Fruit fly (Drosophila melanogaster) whole organism, embryonic: ENCODE results near the gene Bet3.

Experiments used
- Adf1 ChIP-seq: fragments of 200-800 bp; sonication (Bioruptor generic); IDR thresholded peaks from 2 replicates; pipeline ENCODE4 v1.3.6; 2022; ENCODE audit warnings: missing biosample characterization, missing genetic modification characterization
- Atf3 ChIP-seq: fragments of 200-800 bp; sonication (Bioruptor generic); optimal IDR thresholded peaks from 3 replicates; lab custom pipeline; 2016; ENCODE audit warnings: missing biosample characterization, missing genetic modification characterization
- Atf6 ChIP-seq: fragments of 200-800 bp; sonication (Bioruptor generic); IDR thresholded peaks from 2 replicates; pipeline ENCODE4 v1.3.6; 2022; ENCODE audit warnings: missing biosample characterization, missing genetic modification characterization
- Awh ChIP-seq: fragments of 200-800 bp; sonication (Bioruptor generic); IDR thresholded peaks from 2 replicates; pipeline ENCODE4, ENCODE4 v1.3.6; 2022; ENCODE audit warnings: missing biosample characterization, missing genetic modification characterization
- CG10565 ChIP-seq: fragments of 200-800 bp; sonication (Bioruptor generic); optimal IDR thresholded peaks from 3 replicates; lab custom pipeline; 2016; ENCODE audit warnings: missing biosample characterization, mild to moderate bottlenecking, missing genetic modification characterization
- CG11696 ChIP-seq: fragments of 200-800 bp; sonication (Bioruptor generic); IDR thresholded peaks from 2 replicates; pipeline ENCODE4 v1.3.6; 2022; ENCODE audit warnings: missing biosample characterization, missing genetic modification characterization
- CG14965 ChIP-seq: fragments of 200-800 bp; sonication (Bioruptor generic); optimal IDR thresholded peaks from 2 replicates; lab custom pipeline; 2016; ENCODE audit warnings: missing biosample characterization, missing genetic modification characterization, borderline replicate concordance
- CG16815 ChIP-seq: fragments of 200-800 bp; sonication (Bioruptor generic); optimal IDR thresholded peaks from 3 replicates; lab custom pipeline; 2017; ENCODE audit warnings: missing biosample characterization, mild to moderate bottlenecking, missing genetic modification characterization
- CG18599 ChIP-seq: fragments of 200-800 bp; sonication (Bioruptor generic); optimal IDR thresholded peaks from 3 replicates; lab custom pipeline; 2017; ENCODE audit warnings: missing biosample characterization, missing genetic modification characterization, mild to moderate bottlenecking, moderate library complexity, missing genetic modification reagents
- CG2116 ChIP-seq: fragments of 200-800 bp; sonication (Bioruptor generic); optimal IDR thresholded peaks from 3 replicates; lab custom pipeline; 2018; ENCODE audit warnings: missing biosample characterization, mild to moderate bottlenecking, missing genetic modification characterization
- CG3065 ChIP-seq: fragments of 200-800 bp; sonication (Bioruptor generic); optimal IDR thresholded peaks from 2 replicates; lab custom pipeline; 2016; ENCODE audit warnings: missing biosample characterization, missing genetic modification characterization
- CG31388 ChIP-seq: fragments of 200-800 bp; sonication (Bioruptor generic); optimal IDR thresholded peaks from 2 replicates; lab custom pipeline; 2016; ENCODE audit warnings: missing biosample characterization, missing genetic modification characterization
- CG32767 ChIP-seq: fragments of 200-800 bp; sonication (Bioruptor generic); IDR thresholded peaks from 2 replicates; pipeline ENCODE4 v1.3.6; 2022; ENCODE audit warnings: missing biosample characterization, missing genetic modification characterization
- CG34224 ChIP-seq: fragments of 200-800 bp; sonication (Bioruptor generic); IDR thresholded peaks from 3 replicates; pipeline ENCODE4 v1.3.6; 2022; ENCODE audit warnings: missing biosample characterization, missing genetic modification characterization; ENCODE audit not compliant: partially characterized antibody
- CG4617 ChIP-seq: fragments of 200-800 bp; sonication (Bioruptor generic); optimal IDR thresholded peaks from 3 replicates; lab custom pipeline; 2016; ENCODE audit warnings: missing biosample characterization, missing genetic modification characterization, borderline replicate concordance
- CG6689 ChIP-seq: fragments of 200-800 bp; sonication (Bioruptor generic); IDR thresholded peaks from 2 replicates; pipeline ENCODE4 v1.3.6; 2022; ENCODE audit warnings: missing biosample characterization, missing genetic modification characterization
- CG7357 ChIP-seq: fragments of 200-800 bp; sonication (Bioruptor generic); IDR thresholded peaks from 3 replicates; pipeline ENCODE4 v1.3.6; 2022; ENCODE audit warnings: missing biosample characterization, missing genetic modification characterization
- CG7372 ChIP-seq: fragments of 200-800 bp; sonication (Bioruptor generic); IDR thresholded peaks from 2 replicates; pipeline ENCODE4 v1.3.6; 2022; ENCODE audit warnings: missing biosample characterization, missing genetic modification characterization
- CG7556 ChIP-seq: fragments of 200-800 bp; sonication (Bioruptor generic); optimal IDR thresholded peaks from 2 replicates; lab custom pipeline; 2017; ENCODE audit warnings: missing biosample characterization, mild to moderate bottlenecking, missing genetic modification characterization
- CG7839 ChIP-seq: fragments of 200-800 bp; sonication (Bioruptor generic); optimal IDR thresholded peaks from 3 replicates; lab custom pipeline; 2018; ENCODE audit warnings: missing biosample characterization, mild to moderate bottlenecking, missing genetic modification characterization, moderate library complexity
- CHES-1-like ChIP-seq: fragments of 200-800 bp; sonication (Bioruptor generic); optimal IDR thresholded peaks from 2 replicates; lab custom pipeline; 2016; ENCODE audit warnings: missing biosample characterization, missing genetic modification characterization
- E2f1 ChIP-seq: fragments of 200-800 bp; sonication (Bioruptor generic); IDR thresholded peaks from 2 replicates; pipeline ENCODE4 v1.3.6; 2022; ENCODE audit warnings: missing biosample characterization, missing genetic modification characterization
- Ets65A ChIP-seq: fragments of 200-800 bp; sonication (Bioruptor generic); peaks from one replicate; lab custom pipeline; 2016; ENCODE audit warnings: missing biosample characterization, missing genetic modification characterization
- Ets97D ChIP-seq: fragments of 200-800 bp; sonication (Bioruptor generic); optimal IDR thresholded peaks from 3 replicates; lab custom pipeline; 2016; ENCODE audit warnings: missing biosample characterization, missing genetic modification characterization
- Hr78 ChIP-seq, 2 experiments: fragments of 200-800 bp in 1 of 2; fragments of >200 bp in 1 of 2; sonication (Bioruptor generic) in 1 of 2; optimal IDR thresholded peaks; 2 replicates each; lab custom pipeline; 2017 to 2019; ENCODE audit warnings: missing biosample characterization in 2 of 2, missing genetic modification characterization in 2 of 2, mild to moderate bottlenecking in 1 of 2, moderate library complexity in 1 of 2
- Opbp ChIP-seq: fragments of 200-800 bp; sonication (Bioruptor generic); IDR thresholded peaks from 3 replicates; pipeline ENCODE4 v1.3.6; 2022; ENCODE audit warnings: missing biosample characterization, missing genetic modification characterization; ENCODE audit not compliant: partially characterized antibody
- Optix ChIP-seq: fragments of 200-800 bp; sonication (Bioruptor generic); IDR thresholded peaks from 3 replicates; pipeline ENCODE4 v1.3.6; 2022; ENCODE audit warnings: missing biosample characterization, missing genetic modification characterization
- Poxn ChIP-seq: fragments of 200-800 bp; sonication (Bioruptor generic); IDR thresholded peaks from 2 replicates; pipeline ENCODE4 v1.3.6; 2022; ENCODE audit warnings: missing biosample characterization, missing genetic modification characterization
- Sox100B ChIP-seq: fragments of 200-800 bp; sonication (Bioruptor generic); optimal IDR thresholded peaks from 3 replicates; lab custom pipeline; 2018; ENCODE audit warnings: missing biosample characterization, mild to moderate bottlenecking, missing genetic modification characterization
- Trl ChIP-seq, 3 experiments: fragments of >200 bp in 2 of 3; fragments of 200-800 bp in 1 of 3; sonication (Bioruptor generic) in 1 of 3; optimal IDR thresholded peaks; 2 replicates in 1 of 3; 3 replicates in 2 of 3; lab custom pipeline; 2016 to 2017; ENCODE audit warnings: missing biosample characterization in 1 of 3, missing genetic modification characterization in 1 of 3
- ci ChIP-seq: fragments of 200-800 bp; sonication (Bioruptor generic); IDR thresholded peaks from 3 replicates; pipeline ENCODE4 v1.3.6; 2022; ENCODE audit warnings: missing biosample characterization, missing genetic modification characterization
- corto ChIP-seq: fragments of 200-800 bp; sonication (Bioruptor generic); optimal IDR thresholded peaks from 2 replicates; lab custom pipeline; 2016; ENCODE audit warnings: missing biosample characterization, mild to moderate bottlenecking, missing genetic modification characterization, moderate library complexity
- eve ChIP-seq, 2 experiments: fragments of >200 bp; optimal IDR thresholded peaks; 2 replicates each; lab custom pipeline; 2017; ENCODE audit warnings: missing biosample characterization in 2 of 2, missing genetic modification characterization in 2 of 2
- gce ChIP-seq: fragments of 200-800 bp; sonication (Bioruptor generic); IDR thresholded peaks from 3 replicates; pipeline ENCODE4 v1.3.6; 2022; ENCODE audit warnings: missing biosample characterization, missing genetic modification characterization
- insv ChIP-seq, 2 experiments: fragments of 200-800 bp; sonication (Bioruptor generic); optimal IDR thresholded peaks; 3 replicates each; lab custom pipeline; 2016 to 2018; ENCODE audit warnings: missing biosample characterization in 2 of 2, missing genetic modification characterization in 2 of 2
- jigr1 ChIP-seq: fragments of 200-800 bp; sonication (Bioruptor generic); IDR thresholded peaks from 3 replicates; pipeline ENCODE4 v1.3.6; 2022; ENCODE audit warnings: missing biosample characterization, missing genetic modification characterization
- jing ChIP-seq: fragments of 200-800 bp; sonication (Bioruptor generic); optimal IDR thresholded peaks from 2 replicates; lab custom pipeline; 2018; ENCODE audit warnings: missing biosample characterization, mild to moderate bottlenecking, missing genetic modification characterization
- kni ChIP-seq: fragments of 200-800 bp; sonication (Bioruptor generic); optimal IDR thresholded peaks from 3 replicates; lab custom pipeline; 2017; ENCODE audit warnings: mild to moderate bottlenecking, missing biosample characterization, missing genetic modification reagents, missing genetic modification characterization
- lola ChIP-seq, 3 experiments: fragments of >200 bp in 2 of 3; fragments of 200-800 bp in 1 of 3; sonication (Bioruptor generic) in 1 of 3; optimal IDR thresholded peaks; 2 replicates each; lab custom pipeline; 2017 to 2019; ENCODE audit warnings: missing biosample characterization in 3 of 3, missing genetic modification characterization in 3 of 3, mild to moderate bottlenecking in 1 of 3, moderate library complexity in 1 of 3
- maf-S ChIP-seq: fragments of 200-800 bp; sonication (Bioruptor generic); optimal IDR thresholded peaks from 2 replicates; lab custom pipeline; 2016; ENCODE audit warnings: missing biosample characterization, missing genetic modification characterization
- pan ChIP-seq, 4 experiments: fragments of >200 bp in 3 of 4; fragments of 200-800 bp in 1 of 4; sonication (Bioruptor generic) in 1 of 4; optimal IDR thresholded peaks in 3 of 4; IDR thresholded peaks in 1 of 4; 2 replicates each; pipeline versions ENCODE4 v1.3.6 to Lab custom; 2017 to 2022; ENCODE audit warnings: missing biosample characterization in 2 of 4, missing genetic modification characterization in 2 of 4, mixed read lengths in 1 of 4
- pb ChIP-seq: fragments of 200-800 bp; sonication (Bioruptor generic); optimal IDR thresholded peaks from 3 replicates; lab custom pipeline; 2016; ENCODE audit warnings: missing biosample characterization, missing genetic modification characterization
- pnt ChIP-seq: fragments of 200-800 bp; sonication (Bioruptor generic); optimal IDR thresholded peaks from 3 replicates; lab custom pipeline; 2016; ENCODE audit warnings: missing biosample characterization, missing genetic modification characterization
- scrt ChIP-seq: fragments of 200-800 bp; sonication (Bioruptor generic); optimal IDR thresholded peaks from 2 replicates; lab custom pipeline; 2018; ENCODE audit warnings: missing biosample characterization, mild to moderate bottlenecking, missing genetic modification characterization, moderate library complexity
- seq ChIP-seq: fragments of 200-800 bp; sonication (Bioruptor generic); IDR thresholded peaks from 2 replicates; pipeline ENCODE4 v1.3.6; 2022; ENCODE audit warnings: missing biosample characterization, missing genetic modification characterization
- sob ChIP-seq: fragments of 200-800 bp; sonication (Bioruptor generic); IDR thresholded peaks from 2 replicates; pipeline ENCODE4 v1.3.6; 2022; ENCODE audit warnings: missing biosample characterization, missing genetic modification characterization
- sr ChIP-seq: fragments of 200-800 bp; sonication (Bioruptor generic); IDR thresholded peaks from 3 replicates; pipeline ENCODE4 v1.3.6; 2022; ENCODE audit warnings: missing biosample characterization, missing genetic modification characterization
- tup ChIP-seq: fragments of 200-800 bp; sonication (Bioruptor generic); optimal IDR thresholded peaks from 2 replicates; lab custom pipeline; 2016; ENCODE audit warnings: missing biosample characterization, mild to moderate bottlenecking, missing genetic modification characterization, moderate library complexity
- unc-4 ChIP-seq: fragments of 200-800 bp; sonication (Bioruptor generic); IDR thresholded peaks from 2 replicates; pipeline ENCODE4 v1.3.6; 2022; ENCODE audit warnings: missing biosample characterization, missing genetic modification characterization; ENCODE audit not compliant: partially characterized antibody

The Bet3 gene

dm6 chr3L:9457619-9458092 lies 15.6 kb upstream of the Bet3 start, which contains the start of gene CG3437 (continued):
- TF ChIP-seq CG7357 = peak; percentile 97
- TF ChIP-seq Poxn (GFP tag; lab: Robert Waterston, UW) = peak; percentile 96
- peak; percentile 99 for TF ChIP-seq E2f1 (GFP tag; lab: Robert Waterston, UW)
- TF ChIP-seq pb (GFP tag; lab: Kevin White, UChicago) = peak; percentile 98
- TF ChIP-seq pnt (GFP tag; lab: Kevin White, UChicago) = peak; percentile 99
- peak; percentile 98 for TF ChIP-seq sr (GFP tag; lab: Robert Waterston, UW)
- TF ChIP-seq CG11696 (GFP tag; lab: Robert Waterston, UW) = peak; percentile 96
- TF ChIP-seq CG34224 = peak; percentile 39; the same call in 1 of the 3 replicates
- peak; percentile 90 for TF ChIP-seq Adf1
- TF ChIP-seq tup (GFP tag; lab: Kevin White, UChicago) = peak; percentile 97
- TF ChIP-seq CG7839 (tag; lab: Kevin White, UChicago) = peak; percentile 99
- TF ChIP-seq CG18599 (GFP tag; lab: Kevin White, UChicago) = peak; percentile 99
- peak; percentile 82 for TF ChIP-seq CG14965 (GFP tag; lab: Kevin White, UChicago)
- TF ChIP-seq jigr1 = peak; percentile 98
- peak; percentile 48; the same call in 1 of the 3 replicates for TF ChIP-seq Opbp (GFP tag; lab: Robert Waterston, UW)
- TF ChIP-seq Trl (optimal IDR thresholded peaks at IDR 0.05; lab: Kevin White, UChicago) = no peak
- peak; percentile 99 for TF ChIP-seq Trl (GFP tag; optimal IDR thresholded peaks at IDR 0.05; lab: Kevin White, UChicago)
- peak; percentile 90 for TF ChIP-seq CG2116 (GFP tag; lab: Kevin White, UChicago)
- TF ChIP-seq Atf3 (GFP tag; lab: Kevin White, UChicago) = peak; percentile 98
- TF ChIP-seq jing = peak; percentile 97
- peak; percentile 26 to 81 for TF ChIP-seq insv (GFP tag; optimal IDR thresholded peaks at IDR 0.05; lab: Kevin White, UChicago)
- no peak for TF ChIP-seq pan (optimal IDR thresholded peaks at IDR 0.05; lab: Kevin White, UChicago)
- peak in 1 of 2 experiments; percentile 99 for TF ChIP-seq pan (GFP tag; optimal IDR thresholded peaks at IDR 0.05 in 1 of 2, IDR thresholded peaks at IDR 0.05 in 1 of 2)
- peak; percentile 92 for TF ChIP-seq CG10565
- TF ChIP-seq Ets65A (GFP tag; lab: Kevin White, UChicago) = peak; percentile 100
- TF ChIP-seq lola (GFP tag; optimal IDR thresholded peaks at IDR 0.05; lab: Kevin White, UChicago) = peak in 1 of 3 experiments; percentile 97
- TF ChIP-seq CG16815 (GFP tag; lab: Kevin White, UChicago) = peak; percentile 98
- TF ChIP-seq scrt (GFP tag; lab: Kevin White, UChicago) = peak; percentile 97
- peak; percentile 97 for TF ChIP-seq corto (GFP tag; lab: Kevin White, UChicago)
- TF ChIP-seq CG7372 = peak; percentile 99
- peak; percentile 100 for TF ChIP-seq ci
- peak; percentile 97 for TF ChIP-seq CG3065 (GFP tag; lab: Kevin White, UChicago)
- TF ChIP-seq unc-4 (GFP tag; lab: Robert Waterston, UW) = 0 out of 2 replicates have a peak, but pooled peaks have one; percentile 30
- TF ChIP-seq eve (GFP tag; optimal IDR thresholded peaks at IDR 0.05; lab: Kevin White, UChicago) = no peak
- peak; percentile 98 for TF ChIP-seq CG4617 (GFP tag; lab: Kevin White, UChicago)
- TF ChIP-seq CHES-1-like (GFP tag; lab: Kevin White, UChicago) = peak; percentile 99
- peak; percentile 96 for TF ChIP-seq Sox100B (GFP tag; lab: Kevin White, UChicago)
- TF ChIP-seq kni (GFP tag; lab: Kevin White, UChicago) = peak; percentile 97
- TF ChIP-seq Optix (GFP tag; lab: Robert Waterston, UW) = peak; percentile 99
- peak; percentile 98 for TF ChIP-seq CG32767 (GFP tag; lab: Robert Waterston, UW)
- TF ChIP-seq gce (GFP tag; lab: Robert Waterston, UW) = peak; percentile 99
- peak; percentile 98 for TF ChIP-seq maf-S
- peak; percentile 94 for TF ChIP-seq CG31388 (GFP tag; lab: Kevin White, UChicago)
- TF ChIP-seq Atf6 (GFP tag; lab: Robert Waterston, UW) = peak; percentile 99
- TF ChIP-seq Ets97D (GFP tag; lab: Kevin White, UChicago) = peak; percentile 94
- peak in 1 of 2 experiments; percentile 86 for TF ChIP-seq Hr78 (GFP tag; optimal IDR thresholded peaks at IDR 0.05; lab: Kevin White, UChicago)
- peak; percentile 99 for TF ChIP-seq seq (GFP tag; lab: Robert Waterston, UW)
- TF ChIP-seq sob (GFP tag; lab: Robert Waterston, UW) = peak; percentile 99
- peak; percentile 99 for TF ChIP-seq CG6689 (GFP tag; lab: Robert Waterston, UW)
- peak; percentile 98 for TF ChIP-seq CG7556 (GFP tag; lab: Kevin White, UChicago)
- peak; percentile 99 for TF ChIP-seq Awh
